Worm (Caenorhabditis elegans) whole organism, mixed stage, embryonic: ENCODE data around the gene F57H12.6.

Experiments used
- drap-1 ChIP-seq: fragments of 200-800 bp; sonication (Bioruptor generic); optimal IDR thresholded peaks from 3 replicates; lab custom pipeline; 2018; ENCODE audit warnings: mild to moderate bottlenecking, missing genetic modification characterization, missing compliant biosample characterization
- lsy-2 ChIP-seq: fragments of 150-350 bp; optimal IDR thresholded peaks from 2 replicates; lab custom pipeline; 2014; ENCODE audit warnings: missing biosample characterization, missing genetic modification characterization
- nhr-12 ChIP-seq: fragments of 150-350 bp; optimal IDR thresholded peaks from 2 replicates; lab custom pipeline; 2014; ENCODE audit warnings: missing biosample characterization, missing genetic modification characterization

ce11 chrIV:7955849-7956248 is 20.3 kb downstream of the F57H12.6 start, which contains the start of gene ceh-19:
- no peak for TF ChIP-seq lsy-2
- no peak for TF ChIP-seq nhr-12 (tag; lab: Kevin White, UChicago)
- no peak for TF ChIP-seq drap-1 (GFP tag; lab: Kevin White, UChicago)
